Worm (Caenorhabditis elegans): ENCODE data around the gene srz-6.

Gene srz-6

DNA sequence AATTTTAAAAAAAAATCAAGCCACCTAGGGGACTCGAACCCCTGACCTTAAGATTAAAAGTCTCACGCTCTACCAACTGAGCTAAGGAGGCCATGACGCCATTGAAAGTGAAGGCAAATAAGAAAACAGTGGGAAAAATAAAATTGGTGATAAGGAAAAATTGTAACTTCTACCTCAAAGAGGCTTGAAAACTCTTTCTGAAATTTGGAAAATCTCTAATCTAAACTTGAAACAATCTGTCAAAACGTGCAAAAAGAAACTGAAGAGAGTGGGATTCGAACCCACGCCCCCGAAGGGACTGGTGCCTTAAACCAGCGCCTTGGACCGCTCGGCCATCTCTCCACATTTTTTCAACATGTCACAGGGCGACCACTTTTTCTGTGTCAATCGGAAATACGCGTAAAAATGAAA lies 49.6 kb downstream of the srz-6 start:
- peak; percentile 64 for TF ChIP-seq dao-5 (tag; optimal IDR thresholded peaks at IDR 0.05)

DNA sequence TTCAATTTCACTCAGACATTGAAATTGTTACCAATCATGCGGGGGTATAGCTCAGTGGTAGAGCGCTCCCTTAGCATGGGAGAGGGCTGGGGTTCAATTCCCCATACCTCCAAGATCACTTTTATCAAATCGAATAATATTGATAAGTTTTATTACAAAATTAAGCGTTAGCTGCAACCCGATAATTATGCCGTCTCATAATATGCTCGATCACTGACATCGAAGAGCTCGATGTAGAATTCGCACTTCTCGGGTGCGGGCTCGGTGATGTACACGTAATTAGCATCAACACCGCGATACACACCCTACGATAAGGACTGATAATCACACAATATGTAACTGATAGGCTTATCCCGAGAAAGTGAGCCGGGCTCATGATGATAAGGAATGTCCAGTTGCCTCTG lies 50.6 kb downstream of the srz-6 start:
- TF ChIP-seq dao-5 (tag; optimal IDR thresholded peaks at IDR 0.05) = no peak
- TF ChIP-seq W03F9.2 (tag; optimal IDR thresholded peaks at IDR 0.05) = no peak
- TF ChIP-seq him-1 (tag; optimal IDR thresholded peaks at IDR 0.05) = no peak
